Fruit fly (Drosophila melanogaster): ENCODE data around the gene Cht5.

DNA sequence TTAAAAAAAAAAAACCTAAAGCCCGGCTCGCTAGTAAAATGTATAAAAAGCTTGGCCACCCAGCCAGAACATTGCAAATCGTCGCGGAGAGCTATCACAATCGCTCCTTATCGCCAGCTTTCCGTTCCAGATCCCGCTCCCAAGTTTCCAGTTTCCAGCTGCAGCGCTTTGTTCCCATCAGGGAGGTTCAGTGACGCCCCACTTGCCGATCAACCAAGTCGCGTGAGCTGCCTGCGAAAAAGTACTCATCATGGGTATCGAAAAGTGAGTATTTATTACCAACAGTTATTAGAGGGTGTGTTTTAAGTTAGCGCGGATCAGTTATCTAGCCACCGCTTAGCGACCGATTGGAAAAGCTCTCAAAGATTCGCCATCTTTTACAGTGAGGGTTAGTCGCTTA lies 15.2 kb downstream of the Cht5 start:
- TF ChIP-seq bab1 (GFP tag; optimal IDR thresholded peaks at IDR 0.05) (no peak), ovo (GFP tag; optimal IDR thresholded peaks at IDR 0.05) (peak; percentile 34), CG1620 (GFP tag; optimal IDR thresholded peaks at IDR 0.05) (no peak), pad (GFP tag; optimal IDR thresholded peaks at IDR 0.05) (no peak), CG7101 (tag; optimal IDR thresholded peaks at IDR 0.05) (no peak), Crg-1 (GFP tag; optimal IDR thresholded peaks at IDR 0.05) (no peak), Hr96 (GFP tag; optimal IDR thresholded peaks at IDR 0.05) (peak; percentile 27), CG7045 (GFP tag; optimal IDR thresholded peaks at IDR 0.05) (no peak), toe (GFP tag; optimal IDR thresholded peaks at IDR 0.05) (no peak), cnc (optimal IDR thresholded peaks at IDR 0.05) (no peak)
